Worm (Caenorhabditis elegans) whole organism, early embryonic: ENCODE results near the gene C26D10.3.

Source experiments
- B0310.2 ChIP-seq: sonication (generic microtip); optimal IDR thresholded peaks from 2 replicates; lab custom pipeline; 2016; ENCODE audit warnings: mild to moderate bottlenecking, missing genetic modification characterization, missing compliant biosample characterization
- F13C5.2 ChIP-seq: sonication (generic microtip); optimal IDR thresholded peaks from 2 replicates; lab custom pipeline; 2017; ENCODE audit warnings: mild to moderate bottlenecking, missing genetic modification characterization, inconsistent platforms, missing compliant biosample characterization
- aly-1 ChIP-seq: sonication (generic microtip); optimal IDR thresholded peaks from 2 replicates; lab custom pipeline; 2016; ENCODE audit warnings: missing genetic modification characterization, missing compliant biosample characterization
- ama-1 ChIP-seq: fragments of 150-350 bp; optimal IDR thresholded peaks from 2 replicates; lab custom pipeline; 2014
- ceh-13 ChIP-seq: fragments of 200-800 bp; sonication (Bioruptor generic); optimal IDR thresholded peaks from 2 replicates; lab custom pipeline; 2018; ENCODE audit warnings: mild to moderate bottlenecking, missing genetic modification characterization, missing compliant biosample characterization
- ceh-36 ChIP-seq: sonication (generic microtip); optimal IDR thresholded peaks from 2 replicates; lab custom pipeline; 2016; ENCODE audit warnings: missing genetic modification characterization, inconsistent platforms, missing compliant biosample characterization
- ets-7 ChIP-seq: sonication (generic microtip); optimal IDR thresholded peaks from 2 replicates; lab custom pipeline; 2016; ENCODE audit warnings: missing genotype, missing genetic modification characterization, missing compliant biosample characterization
- flt-1 ChIP-seq: fragments of 200-800 bp; sonication (Bioruptor generic); IDR thresholded peaks from 2 replicates; pipeline ENCODE4 v1.3.6; 2022; ENCODE audit warnings: missing genetic modification characterization, missing compliant biosample characterization
- hmbx-1 ChIP-seq: sonication (generic microtip); optimal IDR thresholded peaks from 2 replicates; lab custom pipeline; 2016; ENCODE audit warnings: mild to moderate bottlenecking, missing genetic modification characterization, missing compliant biosample characterization
- hmg-4 ChIP-seq: fragments of 200-800 bp; sonication (Bioruptor generic); optimal IDR thresholded peaks from 2 replicates; lab custom pipeline; 2018; ENCODE audit warnings: mild to moderate bottlenecking, missing genetic modification characterization, missing compliant biosample characterization
- hnd-1 ChIP-seq: sonication (generic microtip); optimal IDR thresholded peaks from 2 replicates; lab custom pipeline; 2016; ENCODE audit warnings: missing genetic modification characterization, missing compliant biosample characterization
- pes-1 ChIP-seq: fragments of 200-800 bp; sonication (Bioruptor generic); IDR thresholded peaks from 2 replicates; pipeline ENCODE4 v1.3.6; 2022; ENCODE audit warnings: missing genetic modification reagents, missing genetic modification characterization, missing compliant biosample characterization
- scrt-1 ChIP-seq: fragments of 200-800 bp; sonication (Bioruptor generic); IDR thresholded peaks from 2 replicates; pipeline ENCODE4 v1.3.6; 2022; ENCODE audit warnings: missing genetic modification characterization, missing compliant biosample characterization
- sea-1 ChIP-seq: fragments of 200-800 bp; sonication (Bioruptor generic); conservative IDR thresholded peaks from 2 replicates; pipeline ENCODE4 v1.3.6; 2022; ENCODE audit warnings: missing genetic modification characterization, missing compliant biosample characterization
- tbx-11 ChIP-seq: fragments of 200-800 bp; sonication (Bioruptor generic); IDR thresholded peaks from 2 replicates; pipeline ENCODE4 v1.3.6; 2022; ENCODE audit warnings: missing genetic modification characterization, missing compliant biosample characterization
- tbx-37 ChIP-seq: fragments of 200-800 bp; sonication (Bioruptor generic); conservative IDR thresholded peaks from 2 replicates; pipeline ENCODE4 v1.3.6; 2022; ENCODE audit warnings: missing genetic modification reagents, missing genetic modification characterization, missing compliant biosample characterization
- tra-4 ChIP-seq: sonication (generic microtip); optimal IDR thresholded peaks from 2 replicates; lab custom pipeline; 2017; ENCODE audit warnings: missing genetic modification characterization, missing compliant biosample characterization

C26D10.3 gene

ce11 chrII:8333643-8334042 lies 8.5 kb downstream of the C26D10.3 start, which contains the start of gene C26D10.7:
TSS of gene C26D10.7 (plus strand) at chrII:8333943.
- no peak for TF ChIP-seq tbx-37 (GFP tag; lab: Robert Waterston, UW)
- no peak for TF ChIP-seq aly-1
- no peak for TF ChIP-seq hnd-1 (tag; lab: Kevin White, UChicago)
- TF ChIP-seq hmbx-1, result no peak
- TF ChIP-seq scrt-1 (GFP tag; lab: Robert Waterston, UW), result no peak
- TF ChIP-seq hmg-4, result no peak
- no peak for TF ChIP-seq flt-1 (GFP tag; lab: Robert Waterston, UW)
- TF ChIP-seq ama-1 (lab: Kevin White, UChicago), result no peak
- TF ChIP-seq ceh-13, result no peak
- TF ChIP-seq tra-4 (tag; lab: Kevin White, UChicago), result no peak
- TF ChIP-seq pes-1 (GFP tag; lab: Robert Waterston, UW), result no peak

ce11 chrII:8339108-8339507 lies 13.9 kb downstream of the C26D10.3 start:
- TF ChIP-seq tbx-11 (GFP tag; lab: Robert Waterston, UW) (no peak), aly-1 (no peak), sea-1 (GFP tag; lab: Robert Waterston, UW) (no peak), B0310.2 (no peak), flt-1 (GFP tag; lab: Robert Waterston, UW) (no peak), pes-1 (GFP tag; lab: Robert Waterston, UW) (no peak), ceh-13 (no peak), tra-4 (tag; lab: Kevin White, UChicago) (no peak)

- TF ChIP-seq ceh-13, result no peak
- no peak for TF ChIP-seq tra-4 (tag; lab: Kevin White, UChicago)
- TF ChIP-seq F13C5.2 (tag; lab: Kevin White, UChicago), result no peak
- no peak for TF ChIP-seq aly-1
- no peak for TF ChIP-seq hmg-4
- no peak for TF ChIP-seq tbx-37 (GFP tag; lab: Robert Waterston, UW)
- TF ChIP-seq scrt-1 (GFP tag; lab: Robert Waterston, UW), result no peak
- TF ChIP-seq pes-1 (GFP tag; lab: Robert Waterston, UW), result no peak
Measured at ce11 chrII:8344803-8345202, 19.6 kb downstream of the C26D10.3 start.

ce11 chrII:8345613-8346012 lies 20.4 kb downstream of the C26D10.3 start:
- TF ChIP-seq tra-4 (tag; lab: Kevin White, UChicago) (no peak), aly-1 (no peak), hmg-4 (no peak), tbx-11 (GFP tag; lab: Robert Waterston, UW) (no peak), ceh-13 (no peak), ets-7 (tag; lab: Kevin White, UChicago) (no peak), ama-1 (lab: Kevin White, UChicago) (no peak), flt-1 (GFP tag; lab: Robert Waterston, UW) (no peak), hnd-1 (tag; lab: Kevin White, UChicago) (no peak), scrt-1 (GFP tag; lab: Robert Waterston, UW) (no peak), tbx-37 (GFP tag; lab: Robert Waterston, UW) (no peak)

ce11 chrII:8346384-8346783 lies 21.2 kb downstream of the C26D10.3 start, which contains the start of gene eff-1:
TSS of gene eff-1 (plus strand) at chrII:8346684.
- TF ChIP-seq B0310.2 (no peak), ceh-13 (no peak), F13C5.2 (tag; lab: Kevin White, UChicago) (no peak), tbx-11 (GFP tag; lab: Robert Waterston, UW) (no peak), aly-1 (no peak), flt-1 (GFP tag; lab: Robert Waterston, UW) (no peak), scrt-1 (GFP tag; lab: Robert Waterston, UW) (no peak), ets-7 (tag; lab: Kevin White, UChicago) (no peak), ama-1 (lab: Kevin White, UChicago) (no peak), tbx-37 (GFP tag; lab: Robert Waterston, UW) (no peak), ceh-36 (tag; lab: Kevin White, UChicago) (no peak), pes-1 (GFP tag; lab: Robert Waterston, UW) (no peak), hmbx-1 (no peak), hnd-1 (tag; lab: Kevin White, UChicago) (no peak), hmg-4 (no peak), tra-4 (tag; lab: Kevin White, UChicago) (no peak), sea-1 (GFP tag; lab: Robert Waterston, UW) (no peak)

- no peak for TF ChIP-seq hmbx-1
- no peak for TF ChIP-seq ceh-36 (tag; lab: Kevin White, UChicago)
- TF ChIP-seq ceh-13, result no peak
- no peak for TF ChIP-seq ets-7 (tag; lab: Kevin White, UChicago)
- no peak for TF ChIP-seq tra-4 (tag; lab: Kevin White, UChicago)
- TF ChIP-seq ama-1 (lab: Kevin White, UChicago), result no peak
- TF ChIP-seq pes-1 (GFP tag; lab: Robert Waterston, UW), result no peak
- TF ChIP-seq tbx-37 (GFP tag; lab: Robert Waterston, UW), result no peak
- TF ChIP-seq scrt-1 (GFP tag; lab: Robert Waterston, UW), result no peak
- no peak for TF ChIP-seq hnd-1 (tag; lab: Kevin White, UChicago)
- no peak for TF ChIP-seq aly-1
- no peak for TF ChIP-seq F13C5.2 (tag; lab: Kevin White, UChicago)
- TF ChIP-seq B0310.2, result no peak
- TF ChIP-seq tbx-11 (GFP tag; lab: Robert Waterston, UW), result no peak
- no peak for TF ChIP-seq flt-1 (GFP tag; lab: Robert Waterston, UW)
- no peak for TF ChIP-seq sea-1 (GFP tag; lab: Robert Waterston, UW)
- TF ChIP-seq hmg-4, result no peak
Measured at ce11 chrII:8353288-8353687, 28.1 kb downstream of the C26D10.3 start.

- no peak for TF ChIP-seq tbx-11 (GFP tag; lab: Robert Waterston, UW)
- TF ChIP-seq F13C5.2 (tag; lab: Kevin White, UChicago), result no peak
- TF ChIP-seq ama-1 (lab: Kevin White, UChicago), result no peak
Measured at ce11 chrII:8354233-8354750, 29.1 kb downstream of the C26D10.3 start, which contains the start of gene C26D10.6. TSS of gene C26D10.6 (minus strand) at chrII:8354700.
